Worm (Caenorhabditis elegans): ENCODE data around the gene H17B01.2.

H17B01.2 gene

ce11 chrII:1466448-1466847 is 3.9 kb upstream of the H17B01.2 start, which contains the start of gene Y51H7C.13:
TSS of gene Y51H7C.13 (minus strand) at chrII:1466548.
- TF ChIP-seq dpl-1 (GFP tag; optimal IDR thresholded peaks at IDR 0.05) (no peak), dpff-1 (tag; optimal IDR thresholded peaks at IDR 0.05) (no peak), tbx-9 (tag; optimal IDR thresholded peaks at IDR 0.05; ENCODE audit: borderline replicate concordance) (no peak), snpc-1.3 (tag; optimal IDR thresholded peaks at IDR 0.05; ENCODE audit: insufficient read depth) (no peak), mel-28 (tag; optimal IDR thresholded peaks at IDR 0.05; ENCODE audit: borderline replicate concordance) (no peak), nhr-27 (tag; optimal IDR thresholded peaks at IDR 0.05) (no peak), lsl-1 (GFP tag; optimal IDR thresholded peaks at IDR 0.05) (no peak), egl-44 (GFP tag; IDR thresholded peaks at IDR 0.05) (no peak), dox-1 (GFP tag; IDR thresholded peaks at IDR 0.05) (no peak), egl-18 (GFP tag; IDR thresholded peaks at IDR 0.05) (no peak), Y56A3A.18 (GFP tag; IDR thresholded peaks at IDR 0.05) (no peak), B0019.2 (GFP tag; conservative IDR thresholded peaks at IDR 0.05) (no peak)

ce11 chrII:1467711-1468110 is 2.7 kb upstream of the H17B01.2 start, which contains the start of gene Y51H7C.1:
TSS of gene Y51H7C.1 (plus strand) at chrII:1467727.
- TF ChIP-seq egrh-3 (GFP tag; IDR thresholded peaks at IDR 0.05) = peak; percentile 86
- peak; percentile 65 for TF ChIP-seq zfh-2 (GFP tag; conservative IDR thresholded peaks at IDR 0.05)

- TF ChIP-seq C06A6.2 (GFP tag; conservative IDR thresholded peaks at IDR 0.05) (no peak), attf-5 (GFP tag; optimal IDR thresholded peaks at IDR 0.05) (no peak), nhr-179 (tag; optimal IDR thresholded peaks at IDR 0.05) (no peak), Y53G8AR.9 (GFP tag; conservative IDR thresholded peaks at IDR 0.05) (no peak), ama-1 (optimal IDR thresholded peaks at IDR 0.05) (no peak), ama-1 (GFP tag; optimal IDR thresholded peaks at IDR 0.05) (no peak), dox-1 (GFP tag; IDR thresholded peaks at IDR 0.05) (0 out of 2 replicates have a peak, but pooled peaks have one; percentile 17), ztf-18 (tag; optimal IDR thresholded peaks at IDR 0.05) (no peak), him-1 (tag; optimal IDR thresholded peaks at IDR 0.05) (no peak), F52B5.7 (tag; optimal IDR thresholded peaks at IDR 0.05) (no peak), ceh-100 (GFP tag; IDR thresholded peaks at IDR 0.05) (no peak), ceh-91 (GFP tag; IDR thresholded peaks at IDR 0.05) (no peak), Y67H2A.10 (GFP tag; conservative IDR thresholded peaks at IDR 0.05) (no peak), F39B2.1 (GFP tag; IDR thresholded peaks at IDR 0.05) (no peak), nhr-27 (tag; optimal IDR thresholded peaks at IDR 0.05) (no peak), zfh-2 (GFP tag; conservative IDR thresholded peaks at IDR 0.05) (peak; percentile 48; the same call in 1 of the 2 replicates)
These were observed 3.1 kb downstream of the H17B01.2 start, which contains the start of gene H17B01.5 for ce11 chrII:1473481-1473880. TSS of gene H17B01.5 (minus strand) at chrII:1473581.

ce11 chrII:1474807-1475206 is 4.4 kb downstream of the H17B01.2 start:
- TF ChIP-seq aptf-3 (GFP tag; IDR thresholded peaks at IDR 0.05) = no peak
- peak; percentile 56 for TF ChIP-seq tbp1 (GFP tag; optimal IDR thresholded peaks at IDR 0.05)
- no peak for TF ChIP-seq rpc-1 (optimal IDR thresholded peaks at IDR 0.05)
- peak; percentile 52 for TF ChIP-seq rpc-1 (tag; optimal IDR thresholded peaks at IDR 0.05)
- TF ChIP-seq hmg-1.2 (GFP tag; IDR thresholded peaks at IDR 0.05) = no peak

- TF ChIP-seq hrde-1 (tag; optimal IDR thresholded peaks at IDR 0.05; ENCODE audit: borderline replicate concordance) (no peak), madf-3 (GFP tag; IDR thresholded peaks at IDR 0.05) (no peak), Y79H2A.3 (GFP tag; conservative IDR thresholded peaks at IDR 0.05) (no peak), nhr-80 (tag; optimal IDR thresholded peaks at IDR 0.05) (peak; percentile 28)
These were observed 5.0 kb downstream of the H17B01.2 start for ce11 chrII:1475328-1475727.
